Worm (Caenorhabditis elegans) whole organism, L3 larva: ENCODE measurements around the gene des-2.
A peak's percentile ranks its signal among the peaks of the same experiment; 100 is the strongest.

ENCODE experiments used
- R02D3.7 ChIP-seq: fragments of 150-350 bp; optimal IDR thresholded peaks from 2 replicates; lab custom pipeline; 2014; ENCODE audit warnings: missing biosample characterization, missing genetic modification characterization
- aly-2 ChIP-seq: fragments of 150-350 bp; optimal IDR thresholded peaks from 2 replicates; lab custom pipeline; 2014; ENCODE audit warnings: missing biosample characterization, missing genetic modification characterization
- ama-1 ChIP-seq: fragments of 150-350 bp; optimal IDR thresholded peaks from 2 replicates; lab custom pipeline; 2018
- ceh-16 ChIP-seq: sonication (generic microtip); optimal IDR thresholded peaks from 2 replicates; lab custom pipeline; 2017; ENCODE audit warnings: missing biosample characterization, missing genetic modification characterization
- ceh-28 ChIP-seq: fragments of 150-350 bp; optimal IDR thresholded peaks from 2 replicates; lab custom pipeline; 2014; ENCODE audit warnings: missing biosample characterization, missing genetic modification reagents, missing genetic modification characterization
- ceh-82 ChIP-seq: fragments of 150-350 bp; optimal IDR thresholded peaks from 2 replicates; lab custom pipeline; 2014; ENCODE audit warnings: missing biosample characterization, missing genetic modification characterization
- daf-12 ChIP-seq: fragments of 150-350 bp; optimal IDR thresholded peaks from 2 replicates; lab custom pipeline; 2014; ENCODE audit warnings: missing biosample characterization, missing genetic modification reagents, missing genetic modification characterization
- elt-2 ChIP-seq: sonication (generic microtip); optimal IDR thresholded peaks from 2 replicates; lab custom pipeline; 2016; ENCODE audit warnings: missing genetic modification reagents, mild to moderate bottlenecking, missing genetic modification characterization, missing compliant biosample characterization
- elt-3 ChIP-seq, 3 experiments: fragments of 150-350 bp in 1 of 3; sonication (generic microtip) in 2 of 3; optimal IDR thresholded peaks; 2 replicates in 2 of 3; 4 replicates in 1 of 3; lab custom pipeline; 2014 to 2017; ENCODE audit warnings: missing biosample characterization in 3 of 3, missing genetic modification characterization in 3 of 3
- fkh-10 ChIP-seq: sonication (generic microtip); optimal IDR thresholded peaks from 2 replicates; lab custom pipeline; 2017; ENCODE audit warnings: missing biosample characterization, missing genetic modification reagents, missing genetic modification characterization
- fos-1 ChIP-seq: fragments of 150-350 bp; optimal IDR thresholded peaks from 2 replicates; lab custom pipeline; 2014; ENCODE audit warnings: missing biosample characterization, missing genetic modification characterization
- lin-39 ChIP-seq: fragments of 150-350 bp; optimal IDR thresholded peaks from 2 replicates; lab custom pipeline; 2018; ENCODE audit warnings: missing biosample characterization, missing genetic modification reagents, missing genetic modification characterization
- lsy-12 ChIP-seq: sonication (generic microtip); optimal IDR thresholded peaks from 2 replicates; lab custom pipeline; 2016; ENCODE audit warnings: mild to moderate bottlenecking, missing genetic modification characterization, missing compliant biosample characterization
- mdl-1 ChIP-seq: fragments of 150-350 bp; optimal IDR thresholded peaks from 2 replicates; lab custom pipeline; 2014; ENCODE audit warnings: missing biosample characterization, missing genetic modification characterization
- mml-1 ChIP-seq: fragments of 150-350 bp; sonication (generic microtip); optimal IDR thresholded peaks from 3 replicates; lab custom pipeline; 2014; ENCODE audit warnings: missing biosample characterization, missing genetic modification characterization
- nfya-1 ChIP-seq: sonication (generic microtip); optimal IDR thresholded peaks from 2 replicates; lab custom pipeline; 2017; ENCODE audit warnings: missing genetic modification characterization, mild to moderate bottlenecking, missing compliant biosample characterization, antibody characterized with exemption, moderate library complexity; ENCODE audit not compliant: insufficient read depth
- nhr-12 ChIP-seq: fragments of 150-350 bp; optimal IDR thresholded peaks from 2 replicates; lab custom pipeline; 2014; ENCODE audit warnings: missing biosample characterization, missing genetic modification characterization
- nhr-23 ChIP-seq: fragments of 150-350 bp; optimal IDR thresholded peaks from 2 replicates; lab custom pipeline; 2014; ENCODE audit warnings: missing biosample characterization, missing genetic modification reagents, missing genetic modification characterization
- nhr-28 ChIP-seq: fragments of 150-350 bp; optimal IDR thresholded peaks from 2 replicates; lab custom pipeline; 2014; ENCODE audit warnings: missing biosample characterization, missing genetic modification characterization
- nhr-67 ChIP-seq: fragments of 150-350 bp; optimal IDR thresholded peaks from 2 replicates; lab custom pipeline; 2014; ENCODE audit warnings: missing biosample characterization, missing genetic modification characterization
- nhr-76 ChIP-seq: fragments of 150-350 bp; sonication (generic microtip); optimal IDR thresholded peaks from 5 replicates; lab custom pipeline; 2014; ENCODE audit warnings: missing biosample characterization, missing genetic modification characterization
- nhr-77 ChIP-seq: fragments of 150-350 bp; optimal IDR thresholded peaks from 2 replicates; lab custom pipeline; 2014; ENCODE audit warnings: missing biosample characterization, missing genetic modification characterization
- pha-4 ChIP-seq: fragments of 150-350 bp; optimal IDR thresholded peaks from 2 replicates; lab custom pipeline; 2014; ENCODE audit warnings: missing biosample characterization, missing genetic modification reagents, missing genetic modification characterization
- pqm-1 ChIP-seq: fragments of 150-350 bp; optimal IDR thresholded peaks from 2 replicates; lab custom pipeline; 2017; ENCODE audit warnings: missing biosample characterization, missing genetic modification characterization, inconsistent platforms
- sea-2 ChIP-seq: fragments of 150-350 bp; sonication (generic microtip); optimal IDR thresholded peaks from 4 replicates; lab custom pipeline; 2014; ENCODE audit warnings: missing biosample characterization, missing genetic modification reagents, missing genetic modification characterization
- skn-1 ChIP-seq: fragments of 150-350 bp; optimal IDR thresholded peaks from 2 replicates; lab custom pipeline; 2014; ENCODE audit warnings: missing biosample characterization, missing genetic modification characterization
- snpc-4 ChIP-seq: fragments of 150-350 bp; optimal IDR thresholded peaks from 2 replicates; lab custom pipeline; 2014; ENCODE audit warnings: missing biosample characterization, missing genetic modification characterization
- tbx-2 ChIP-seq: sonication (generic microtip); optimal IDR thresholded peaks from 2 replicates; lab custom pipeline; 2016; ENCODE audit warnings: mild to moderate bottlenecking, missing genetic modification characterization, missing compliant biosample characterization
- unc-62 ChIP-seq: fragments of 150-350 bp; sonication (generic microtip); optimal IDR thresholded peaks from 4 replicates; lab custom pipeline; 2014; ENCODE audit warnings: missing biosample characterization, missing genetic modification reagents, missing genetic modification characterization
- zag-1 ChIP-seq: fragments of 150-350 bp; optimal IDR thresholded peaks from 2 replicates; lab custom pipeline; 2014; ENCODE audit warnings: missing biosample characterization, missing genetic modification characterization
- ztf-11 ChIP-seq: fragments of 150-350 bp; optimal IDR thresholded peaks from 2 replicates; lab custom pipeline; 2014; ENCODE audit warnings: missing biosample characterization, missing genetic modification characterization
- ztf-4 ChIP-seq: fragments of 150-350 bp; optimal IDR thresholded peaks from 2 replicates; lab custom pipeline; 2014; ENCODE audit warnings: missing biosample characterization, missing genetic modification characterization

The des-2 gene

ce11 chrV:11410902-11411561, 10.5 kb downstream of the des-2 start, which contains the start of the genes K03B8.8 and grl-3:
Gene K03B8.8, minus strand, starts transcription at chrV:11411002.
Gene grl-3, plus strand, starts transcription at chrV:11411511.
- TF ChIP-seq nfya-1 (tag; lab: Kevin White, UChicago) (no peak), ama-1 (lab: Kevin White, UChicago) (no peak), pqm-1 (tag; lab: Kevin White, UChicago) (no peak), skn-1 (no peak), nhr-76 (tag; lab: Kevin White, UChicago) (no peak), lsy-12 (tag; lab: Kevin White, UChicago) (no peak), nhr-12 (tag; lab: Kevin White, UChicago) (no peak), pha-4 (tag; lab: Kevin White, UChicago) (no peak), fkh-10 (GFP tag; lab: Kevin White, UChicago) (no peak), ztf-11 (tag; lab: Kevin White, UChicago) (no peak), ceh-82 (tag; lab: Kevin White, UChicago) (no peak), ceh-16 (tag; lab: Kevin White, UChicago) (no peak), aly-2 (tag; lab: Kevin White, UChicago) (no peak), ztf-4 (tag; lab: Kevin White, UChicago) (no peak), elt-2 (tag; lab: Kevin White, UChicago) (no peak)

- no peak for TF ChIP-seq R02D3.7 (tag; lab: Kevin White, UChicago)
- no peak for TF ChIP-seq elt-3 (tag; optimal IDR thresholded peaks at IDR 0.05; lab: Kevin White, UChicago)
- TF ChIP-seq elt-2 (tag; lab: Kevin White, UChicago), result no peak
- TF ChIP-seq ceh-82 (tag; lab: Kevin White, UChicago), result no peak
- TF ChIP-seq sea-2, result no peak
- no peak for TF ChIP-seq nhr-12 (tag; lab: Kevin White, UChicago)
- TF ChIP-seq ztf-11 (tag; lab: Kevin White, UChicago), result no peak
- no peak for TF ChIP-seq mml-1 (tag; lab: Kevin White, UChicago)
- no peak for TF ChIP-seq nhr-77
- no peak for TF ChIP-seq daf-12 (tag; lab: Kevin White, UChicago)
- no peak for TF ChIP-seq fkh-10 (GFP tag; lab: Kevin White, UChicago)
Measured at ce11 chrV:11407251-11407650, 14.3 kb downstream of the des-2 start, which contains the start of gene K03B8.6. Gene K03B8.6, plus strand, starts transcription at chrV:11407584.

- no peak for TF ChIP-seq ama-1 (lab: Kevin White, UChicago)
- peak; percentile 90 for TF ChIP-seq elt-2 (tag; lab: Kevin White, UChicago)
- TF ChIP-seq pqm-1 (tag; lab: Kevin White, UChicago), result peak; percentile 64
Measured at ce11 chrV:11403702-11404101, 17.8 kb downstream of the des-2 start.

ce11 chrV:11403059-11403458, 18.4 kb downstream of the des-2 start:
- TF ChIP-seq aly-2 (tag; lab: Kevin White, UChicago), result no peak
- TF ChIP-seq pqm-1 (tag; lab: Kevin White, UChicago), result peak; percentile 76
- TF ChIP-seq elt-2 (tag; lab: Kevin White, UChicago), result peak; percentile 81
- TF ChIP-seq ceh-28 (tag; lab: Kevin White, UChicago), result no peak
- TF ChIP-seq nhr-67 (tag; lab: Kevin White, UChicago), result no peak

DNA sequence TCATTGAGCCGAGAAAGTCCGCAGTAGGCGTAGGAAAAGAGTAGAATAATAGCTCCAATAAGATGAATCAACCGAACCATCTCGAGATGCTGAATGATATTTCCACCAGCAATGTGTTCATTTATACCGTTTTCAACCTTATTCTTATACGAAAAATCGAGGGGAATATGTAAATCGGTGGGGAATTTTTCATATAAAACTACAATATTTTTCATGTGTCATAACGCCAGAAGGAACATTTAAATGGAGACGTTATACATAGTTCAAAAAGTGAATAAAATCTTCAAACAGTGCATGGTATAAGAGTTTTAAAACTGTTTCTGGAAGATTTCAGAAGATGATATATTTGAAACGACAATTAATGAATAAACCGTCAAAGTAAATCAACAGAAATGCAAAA, 18.9 kb downstream of the des-2 start, which contains the start of gene nas-19:
TSS of gene nas-19 (minus strand) at position 101 of the 400 bp plus-strand sequence.
- TF ChIP-seq tbx-2 (tag; lab: Kevin White, UChicago) (no peak), mdl-1 (no peak), nhr-28 (no peak), unc-62 (GFP tag; lab: Kevin White, UChicago) (no peak), nhr-12 (tag; lab: Kevin White, UChicago) (no peak), lin-39 (no peak), snpc-4 (tag; lab: Kevin White, UChicago) (no peak), elt-3 (tag; optimal IDR thresholded peaks at IDR 0.05; lab: Kevin White, UChicago) (no peak), ztf-4 (tag; lab: Kevin White, UChicago) (no peak), pha-4 (tag; lab: Kevin White, UChicago) (no peak), fos-1 (tag; lab: Kevin White, UChicago) (no peak), mml-1 (tag; lab: Kevin White, UChicago) (no peak), zag-1 (no peak), nhr-23 (tag; lab: Kevin White, UChicago) (no peak)
